Worm (Caenorhabditis elegans) whole organism, early embryonic: Measurements from ENCODE around the gene ZK1086.2.

Source experiments
- F13C5.2 ChIP-seq: sonication (generic microtip); optimal IDR thresholded peaks from 2 replicates; lab custom pipeline; 2017; ENCODE audit warnings: mild to moderate bottlenecking, missing genetic modification characterization, inconsistent platforms, missing compliant biosample characterization
- ama-1 ChIP-seq: fragments of 150-350 bp; optimal IDR thresholded peaks from 2 replicates; lab custom pipeline; 2014
- ceh-13 ChIP-seq: fragments of 200-800 bp; sonication (Bioruptor generic); optimal IDR thresholded peaks from 2 replicates; lab custom pipeline; 2018; ENCODE audit warnings: mild to moderate bottlenecking, missing genetic modification characterization, missing compliant biosample characterization
- hmbx-1 ChIP-seq: sonication (generic microtip); optimal IDR thresholded peaks from 2 replicates; lab custom pipeline; 2016; ENCODE audit warnings: mild to moderate bottlenecking, missing genetic modification characterization, missing compliant biosample characterization
- hnd-1 ChIP-seq: sonication (generic microtip); optimal IDR thresholded peaks from 2 replicates; lab custom pipeline; 2016; ENCODE audit warnings: missing genetic modification characterization, missing compliant biosample characterization
- scrt-1 ChIP-seq: fragments of 200-800 bp; sonication (Bioruptor generic); IDR thresholded peaks from 2 replicates; pipeline ENCODE4 v1.3.6; 2022; ENCODE audit warnings: missing genetic modification characterization, missing compliant biosample characterization
- sea-1 ChIP-seq: fragments of 200-800 bp; sonication (Bioruptor generic); conservative IDR thresholded peaks from 2 replicates; pipeline ENCODE4 v1.3.6; 2022; ENCODE audit warnings: missing genetic modification characterization, missing compliant biosample characterization
- tra-4 ChIP-seq: sonication (generic microtip); optimal IDR thresholded peaks from 2 replicates; lab custom pipeline; 2017; ENCODE audit warnings: missing genetic modification characterization, missing compliant biosample characterization

DNA sequence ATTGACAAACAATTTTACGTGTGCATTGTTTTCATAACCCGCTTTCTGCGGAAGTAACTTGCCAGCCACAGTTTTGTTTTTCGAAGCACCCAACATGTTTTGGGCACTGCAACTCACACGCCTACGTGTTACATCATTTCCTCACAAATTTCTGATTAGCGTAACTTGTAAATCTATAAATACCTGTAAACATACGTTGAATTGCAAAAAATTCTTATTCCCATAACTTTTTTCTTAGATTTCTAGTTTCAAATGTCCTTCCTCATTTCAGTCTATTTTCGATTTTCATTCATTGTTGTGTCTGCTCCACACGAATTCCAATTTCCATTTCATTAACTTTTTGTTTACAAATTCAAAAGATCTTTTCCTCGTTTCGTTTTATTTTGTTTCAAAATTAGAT lies 46.9 kb upstream of the ZK1086.2 start:
- no peak for TF ChIP-seq hmbx-1
- TF ChIP-seq scrt-1 (GFP tag; lab: Robert Waterston, UW), result no peak
- no peak for TF ChIP-seq sea-1 (GFP tag; lab: Robert Waterston, UW)
- TF ChIP-seq tra-4, result no peak
- TF ChIP-seq ceh-13 (GFP tag; lab: Kevin White, UChicago), result no peak
- TF ChIP-seq ama-1 (lab: Kevin White, UChicago), result no peak
- TF ChIP-seq hnd-1 (tag; lab: Kevin White, UChicago), result no peak
- no peak for TF ChIP-seq F13C5.2 (tag; lab: Kevin White, UChicago)
